Worm (Caenorhabditis elegans): ENCODE measurements around the gene nhr-27.

DNA sequence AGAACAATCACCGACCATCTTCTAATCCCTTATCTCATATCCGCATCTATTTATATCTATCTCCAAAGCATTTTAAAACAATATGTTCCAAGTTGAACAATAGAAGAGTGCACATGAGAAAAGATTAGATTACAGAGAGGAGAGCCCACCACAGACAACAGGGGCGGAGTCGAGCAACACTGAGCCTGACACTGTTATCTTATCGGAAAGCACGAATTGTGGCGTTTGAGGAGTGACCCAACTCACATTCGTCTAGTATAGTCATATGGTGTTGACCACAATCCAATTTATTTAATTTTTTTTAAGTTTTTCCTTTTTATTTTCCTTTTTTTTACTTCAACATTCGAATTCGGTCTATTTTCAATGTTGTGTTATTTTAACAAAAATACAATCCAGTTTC is 27.4 kb downstream of the nhr-27 start:
- TF ChIP-seq him-1 (tag; optimal IDR thresholded peaks at IDR 0.05) (no peak), dao-5 (tag; optimal IDR thresholded peaks at IDR 0.05) (no peak)
